Worm (Caenorhabditis elegans) whole organism, late embryonic: Measurements from ENCODE around the gene srsx-28.

Experiments
- C08G9.2 ChIP-seq: sonication (generic microtip); optimal IDR thresholded peaks from 2 replicates; lab custom pipeline; 2016; ENCODE audit warnings: mild to moderate bottlenecking, missing genetic modification characterization, moderate library complexity, missing compliant biosample characterization
- K02D7.2 ChIP-seq: sonication (generic microtip); optimal IDR thresholded peaks from 2 replicates; lab custom pipeline; 2017; ENCODE audit warnings: mild to moderate bottlenecking, missing genetic modification characterization, missing compliant biosample characterization
- T23F11.4 ChIP-seq: fragments of 200-800 bp; sonication (Bioruptor generic); optimal IDR thresholded peaks from 2 replicates; lab custom pipeline; 2018; ENCODE audit warnings: mild to moderate bottlenecking, missing genetic modification characterization, missing compliant biosample characterization
- Y22D7AL.16 ChIP-seq: sonication (generic microtip); optimal IDR thresholded peaks from 2 replicates; lab custom pipeline; 2016; ENCODE audit warnings: missing genetic modification characterization, missing compliant biosample characterization
- ceh-14 ChIP-seq: sonication (generic microtip); optimal IDR thresholded peaks from 2 replicates; lab custom pipeline; 2016; ENCODE audit warnings: missing genotype, missing genetic modification characterization, missing compliant biosample characterization
- ceh-18 ChIP-seq: sonication (generic microtip); optimal IDR thresholded peaks from 2 replicates; lab custom pipeline; 2016; ENCODE audit warnings: missing genetic modification characterization, missing compliant biosample characterization
- ceh-19 ChIP-seq: fragments of 200-800 bp; sonication (Bioruptor generic); optimal IDR thresholded peaks from 2 replicates; lab custom pipeline; 2018; ENCODE audit warnings: mild to moderate bottlenecking, missing genetic modification characterization, missing compliant biosample characterization
- ceh-2 ChIP-seq: sonication (generic microtip); optimal IDR thresholded peaks from 2 replicates; lab custom pipeline; 2016; ENCODE audit warnings: missing genotype, missing genetic modification characterization, missing compliant biosample characterization
- ceh-30 ChIP-seq: fragments of 150-350 bp; optimal IDR thresholded peaks from 2 replicates; lab custom pipeline; 2014; ENCODE audit warnings: missing biosample characterization, missing genetic modification characterization
- ceh-31 ChIP-seq: sonication (generic microtip); optimal IDR thresholded peaks from 2 replicates; lab custom pipeline; 2016; ENCODE audit warnings: missing genetic modification characterization, missing compliant biosample characterization
- ceh-34 ChIP-seq: sonication (generic microtip); optimal IDR thresholded peaks from 2 replicates; lab custom pipeline; 2016; ENCODE audit warnings: mild to moderate bottlenecking, missing genetic modification characterization, missing compliant biosample characterization
- ceh-45 ChIP-seq: fragments of 200-800 bp; sonication (Bioruptor generic); IDR thresholded peaks from 2 replicates; pipeline ENCODE4 v1.3.6; 2022; ENCODE audit warnings: missing genetic modification reagents, missing genetic modification characterization, missing compliant biosample characterization
- ceh-48 ChIP-seq: sonication (generic microtip); optimal IDR thresholded peaks from 2 replicates; lab custom pipeline; 2016; ENCODE audit warnings: missing genetic modification characterization, inconsistent platforms, missing compliant biosample characterization
- che-1 ChIP-seq: sonication (generic microtip); optimal IDR thresholded peaks from 2 replicates; lab custom pipeline; 2016; ENCODE audit warnings: mild to moderate bottlenecking, missing genetic modification characterization, missing compliant biosample characterization
- dmd-4 ChIP-seq: sonication (generic microtip); optimal IDR thresholded peaks from 2 replicates; lab custom pipeline; 2016; ENCODE audit warnings: borderline replicate concordance, missing genetic modification characterization, missing compliant biosample characterization
- dve-1 ChIP-seq: sonication (generic microtip); optimal IDR thresholded peaks from 2 replicates; lab custom pipeline; 2017; ENCODE audit warnings: antibody characterized with exemption, mild to moderate bottlenecking, missing genetic modification characterization, missing compliant biosample characterization
- elt-2 ChIP-seq: sonication (generic microtip); optimal IDR thresholded peaks from 2 replicates; lab custom pipeline; 2016; ENCODE audit warnings: missing genetic modification reagents, missing genetic modification characterization, missing compliant biosample characterization
- elt-4 ChIP-seq: sonication (generic microtip); optimal IDR thresholded peaks from 2 replicates; lab custom pipeline; 2016; ENCODE audit warnings: missing genetic modification characterization, missing compliant biosample characterization
- fkh-10 ChIP-seq: fragments of 150-350 bp; optimal IDR thresholded peaks from 2 replicates; lab custom pipeline; 2014; ENCODE audit warnings: missing biosample characterization, missing genetic modification reagents, missing genetic modification characterization
- gmeb-2 ChIP-seq: sonication (generic microtip); optimal IDR thresholded peaks from 2 replicates; lab custom pipeline; 2016; ENCODE audit warnings: missing genetic modification characterization, inconsistent platforms, missing compliant biosample characterization
- hlh-30 ChIP-seq: sonication (generic microtip); optimal IDR thresholded peaks from 2 replicates; lab custom pipeline; 2017; ENCODE audit warnings: antibody characterized with exemption, missing genetic modification characterization, missing compliant biosample characterization; ENCODE audit not compliant: insufficient read depth
- lin-11 ChIP-seq: fragments of 200-800 bp; sonication (Bioruptor generic); optimal IDR thresholded peaks from 2 replicates; lab custom pipeline; 2018; ENCODE audit warnings: mild to moderate bottlenecking, missing genetic modification characterization, missing compliant biosample characterization
- mec-3 ChIP-seq: sonication (generic microtip); optimal IDR thresholded peaks from 2 replicates; lab custom pipeline; 2016; ENCODE audit warnings: borderline replicate concordance, missing genetic modification characterization, missing compliant biosample characterization
- nfya-1 ChIP-seq: sonication (generic microtip); optimal IDR thresholded peaks from 2 replicates; lab custom pipeline; 2017; ENCODE audit warnings: missing genetic modification characterization, mild to moderate bottlenecking, missing compliant biosample characterization, antibody characterized with exemption, moderate library complexity
- nhr-11 ChIP-seq: fragments of 150-350 bp; optimal IDR thresholded peaks from 2 replicates; lab custom pipeline; 2014; ENCODE audit warnings: missing biosample characterization, missing genetic modification characterization
- odd-2 ChIP-seq: sonication (generic microtip); optimal IDR thresholded peaks from 2 replicates; lab custom pipeline; 2017; ENCODE audit warnings: antibody characterized with exemption, mild to moderate bottlenecking, missing genetic modification characterization, missing compliant biosample characterization
- pat-9 ChIP-seq: fragments of 200-800 bp; sonication (Bioruptor generic); optimal IDR thresholded peaks from 2 replicates; lab custom pipeline; 2018; ENCODE audit warnings: mild to moderate bottlenecking, missing genetic modification characterization, moderate library complexity, missing compliant biosample characterization
- pax-1 ChIP-seq: fragments of 150-350 bp; optimal IDR thresholded peaks from 2 replicates; lab custom pipeline; 2014; ENCODE audit warnings: missing biosample characterization, missing genetic modification characterization
- pha-2 ChIP-seq: sonication (generic microtip); optimal IDR thresholded peaks from 2 replicates; lab custom pipeline; 2017; ENCODE audit warnings: mild to moderate bottlenecking, missing genetic modification characterization, missing compliant biosample characterization
- pha-4 ChIP-seq: fragments of 150-350 bp; optimal IDR thresholded peaks from 2 replicates; lab custom pipeline; 2018; ENCODE audit warnings: missing biosample characterization, missing genetic modification reagents, missing genetic modification characterization
- pqm-1 ChIP-seq: sonication (generic microtip); optimal IDR thresholded peaks from 2 replicates; lab custom pipeline; 2016; ENCODE audit warnings: missing genetic modification characterization, missing compliant biosample characterization
- rnt-1 ChIP-seq: sonication (generic microtip); optimal IDR thresholded peaks from 2 replicates; lab custom pipeline; 2016; ENCODE audit warnings: missing genetic modification characterization, missing compliant biosample characterization
- sox-4 ChIP-seq: sonication (generic microtip); optimal IDR thresholded peaks from 2 replicates; lab custom pipeline; 2017; ENCODE audit warnings: mild to moderate bottlenecking, missing genetic modification characterization, inconsistent platforms, missing compliant biosample characterization
- syd-9 ChIP-seq: sonication (generic microtip); optimal IDR thresholded peaks from 2 replicates; lab custom pipeline; 2016; ENCODE audit warnings: mild to moderate bottlenecking, missing genetic modification characterization, moderate library complexity, missing compliant biosample characterization
- tbx-2 ChIP-seq: sonication (generic microtip); optimal IDR thresholded peaks from 2 replicates; lab custom pipeline; 2016; ENCODE audit warnings: missing genetic modification characterization, missing compliant biosample characterization
- unc-3 ChIP-seq, 2 experiments: fragments of 200-800 bp in 1 of 2; sonication (Bioruptor generic) in 1 of 2; sonication (generic microtip) in 1 of 2; conservative IDR thresholded peaks in 1 of 2; optimal IDR thresholded peaks in 1 of 2; 2 replicates each; pipeline versions ENCODE4 v1.3.6 to Lab custom; 2016 to 2022; ENCODE audit warnings: missing compliant biosample characterization in 2 of 2, missing genetic modification characterization in 2 of 2, missing genetic modification reagents in 1 of 2
- unc-42 ChIP-seq: sonication (generic microtip); optimal IDR thresholded peaks from 2 replicates; lab custom pipeline; 2016; ENCODE audit warnings: missing genotype, missing genetic modification characterization, missing compliant biosample characterization
- unc-55 ChIP-seq: sonication (generic microtip); optimal IDR thresholded peaks from 2 replicates; lab custom pipeline; 2017; ENCODE audit warnings: missing biosample characterization, missing genetic modification reagents, missing genetic modification characterization
- unc-86 ChIP-seq: sonication (generic microtip); optimal IDR thresholded peaks from 2 replicates; lab custom pipeline; 2016; ENCODE audit warnings: missing genetic modification characterization, missing compliant biosample characterization
- zip-5 ChIP-seq: sonication (generic microtip); optimal IDR thresholded peaks from 2 replicates; lab custom pipeline; 2016; ENCODE audit warnings: missing genetic modification characterization, missing compliant biosample characterization
- ztf-16 ChIP-seq: sonication (generic microtip); optimal IDR thresholded peaks from 2 replicates; lab custom pipeline; 2017; ENCODE audit warnings: missing genetic modification characterization, missing compliant biosample characterization

Gene srsx-28

ce11 chrV:10168870-10169269 is 16.5 kb downstream of the srsx-28 start:
- TF ChIP-seq ceh-45 (GFP tag; lab: Robert Waterston, UW): no peak
- TF ChIP-seq rnt-1: no peak
- TF ChIP-seq odd-2 (tag; lab: Kevin White, UChicago): no peak
- no peak for TF ChIP-seq pha-4
- no peak for TF ChIP-seq pha-2 (tag; lab: Kevin White, UChicago)
- no peak for TF ChIP-seq ztf-16 (tag; lab: Kevin White, UChicago)
- TF ChIP-seq unc-42 (tag; lab: Kevin White, UChicago): no peak
- no peak for TF ChIP-seq K02D7.2
- TF ChIP-seq ceh-19 (GFP tag; lab: Kevin White, UChicago): no peak
- no peak for TF ChIP-seq pat-9 (tag; lab: Kevin White, UChicago)
- no peak for TF ChIP-seq unc-86
- TF ChIP-seq mec-3: no peak
- TF ChIP-seq lin-11: no peak
- no peak for TF ChIP-seq fkh-10 (GFP tag; lab: Kevin White, UChicago)
- TF ChIP-seq elt-2 (tag; lab: Kevin White, UChicago): no peak
- no peak for TF ChIP-seq dmd-4
- no peak for TF ChIP-seq Y22D7AL.16

- TF ChIP-seq pax-1 (tag; lab: Kevin White, UChicago) (no peak), zip-5 (tag; lab: Kevin White, UChicago) (no peak), nhr-11 (tag; lab: Kevin White, UChicago) (no peak), elt-4 (tag; lab: Kevin White, UChicago) (no peak), che-1 (no peak), unc-55 (no peak), C08G9.2 (tag; lab: Kevin White, UChicago) (no peak), odd-2 (tag; lab: Kevin White, UChicago) (no peak), gmeb-2 (no peak), ceh-34 (tag; lab: Kevin White, UChicago) (no peak), ceh-2 (tag; lab: Kevin White, UChicago) (no peak), rnt-1 (no peak), dve-1 (tag; lab: Kevin White, UChicago) (no peak)
- TF ChIP-seq, all 69 proteins: peak for 0
Observed at ce11 chrV:10173653-10174052, 21.3 kb downstream of the srsx-28 start, which contains the start of gene egl-3. Gene egl-3, minus strand, starts transcription at chrV:10173753.

- TF ChIP-seq elt-2 (tag; lab: Kevin White, UChicago) (no peak), ceh-19 (GFP tag; lab: Kevin White, UChicago) (peak; percentile 31), pha-4 (no peak), unc-42 (tag; lab: Kevin White, UChicago) (peak; percentile 96), ceh-18 (peak; percentile 41), pqm-1 (tag; lab: Kevin White, UChicago) (no peak), syd-9 (tag; lab: Kevin White, UChicago) (no peak), unc-3 (GFP tag; conservative IDR thresholded peaks at IDR 0.05; lab: Robert Waterston, UW) (no peak), unc-3 (tag; optimal IDR thresholded peaks at IDR 0.05; lab: Kevin White, UChicago) (peak; percentile 32), ceh-31 (tag; lab: Kevin White, UChicago) (peak; percentile 82), ceh-34 (tag; lab: Kevin White, UChicago) (peak; percentile 24), hlh-30 (tag; lab: Kevin White, UChicago) (peak; percentile 66), ceh-48 (tag; lab: Kevin White, UChicago) (peak; percentile 99), tbx-2 (tag; lab: Kevin White, UChicago) (peak; percentile 37), gmeb-2 (no peak), lin-11 (no peak), ceh-14 (tag; lab: Kevin White, UChicago) (peak; percentile 83), mec-3 (no peak), T23F11.4 (GFP tag; lab: Kevin White, UChicago) (no peak), nfya-1 (peak; percentile 96), ceh-30 (tag; lab: Kevin White, UChicago) (no peak), unc-55 (no peak), elt-4 (tag; lab: Kevin White, UChicago) (no peak), sox-4 (tag; lab: Kevin White, UChicago) (no peak), ceh-45 (GFP tag; lab: Robert Waterston, UW) (no peak)
- TF ChIP-seq, all 69 proteins: peak for 11
Observed at ce11 chrV:10174632-10175075, 22.3 kb downstream of the srsx-28 start.
